Worm (Caenorhabditis elegans) whole organism, young adult: ENCODE results near the gene mob-2.

Source experiments
- B0336.3 ChIP-seq: fragments of 200-800 bp; sonication (Bioruptor generic); IDR thresholded peaks from 2 replicates; pipeline ENCODE4 v1.3.6; 2022; ENCODE audit warnings: missing genetic modification characterization, missing compliant biosample characterization
- D2030.7 ChIP-seq: fragments of 200-800 bp; sonication (Bioruptor generic); IDR thresholded peaks from 2 replicates; pipeline ENCODE4 v1.3.6; 2022; ENCODE audit warnings: missing genetic modification reagents, missing genetic modification characterization, missing compliant biosample characterization
- F37B4.10 ChIP-seq: fragments of 200-800 bp; sonication (Bioruptor generic); IDR thresholded peaks from 2 replicates; pipeline ENCODE4 v1.3.6; 2022; ENCODE audit warnings: missing genetic modification characterization, missing compliant biosample characterization
- F39B2.1 ChIP-seq: fragments of 200-800 bp; sonication (Bioruptor generic); IDR thresholded peaks from 2 replicates; pipeline ENCODE4 v1.3.6; 2022; ENCODE audit warnings: missing genetic modification reagents, missing genetic modification characterization, missing compliant biosample characterization
- F57A8.1 ChIP-seq: fragments of 200-800 bp; sonication (Bioruptor generic); optimal IDR thresholded peaks from 2 replicates; lab custom pipeline; 2018; ENCODE audit warnings: mild to moderate bottlenecking, missing genetic modification characterization, moderate library complexity, missing compliant biosample characterization
- Y56A3A.18 ChIP-seq: fragments of 200-800 bp; sonication (Bioruptor generic); IDR thresholded peaks from 2 replicates; pipeline ENCODE4 v1.3.6; 2022; ENCODE audit warnings: missing genetic modification reagents, missing genetic modification characterization, missing compliant biosample characterization
- akir-1 ChIP-seq: fragments of 200-800 bp; sonication (Bioruptor generic); optimal IDR thresholded peaks from 2 replicates; lab custom pipeline; 2018; ENCODE audit warnings: mild to moderate bottlenecking, missing genetic modification characterization, moderate library complexity, missing compliant biosample characterization
- atf-7 ChIP-seq: sonication (generic microtip); optimal IDR thresholded peaks from 2 replicates; lab custom pipeline; 2017; ENCODE audit warnings: mild to moderate bottlenecking, missing genetic modification characterization, missing compliant biosample characterization
- attf-3 ChIP-seq: fragments of 200-800 bp; sonication (Bioruptor generic); conservative IDR thresholded peaks from 2 replicates; pipeline ENCODE4 v1.3.6; 2022; ENCODE audit warnings: missing genetic modification reagents, missing genetic modification characterization, missing compliant biosample characterization
- bed-1 ChIP-seq: fragments of 200-800 bp; sonication (Bioruptor generic); IDR thresholded peaks from 2 replicates; pipeline ENCODE4 v1.3.6; 2022; ENCODE audit warnings: missing genetic modification reagents, missing genetic modification characterization, missing compliant biosample characterization
- bed-2 ChIP-seq: fragments of 200-800 bp; sonication (Bioruptor generic); IDR thresholded peaks from 2 replicates; pipeline ENCODE4 v1.3.6; 2022; ENCODE audit warnings: missing genetic modification reagents, missing genetic modification characterization, missing compliant biosample characterization
- ccch-3 ChIP-seq: fragments of 200-800 bp; sonication (Bioruptor generic); optimal IDR thresholded peaks from 2 replicates; lab custom pipeline; 2018; ENCODE audit warnings: mild to moderate bottlenecking, missing genetic modification characterization, missing compliant biosample characterization
- cebp-1 ChIP-seq, 2 experiments: fragments of 200-800 bp in 1 of 2; sonication (Bioruptor generic) in 1 of 2; sonication (generic microtip) in 1 of 2; IDR thresholded peaks in 1 of 2; optimal IDR thresholded peaks in 1 of 2; 2 replicates each; pipeline versions ENCODE4 v1.3.6 to Lab custom; 2017 to 2022; ENCODE audit warnings: missing compliant biosample characterization in 2 of 2, missing genetic modification characterization in 2 of 2, mild to moderate bottlenecking in 1 of 2, missing genetic modification reagents in 1 of 2, moderate library complexity in 1 of 2
- ceh-100 ChIP-seq: fragments of 200-800 bp; sonication (Bioruptor generic); IDR thresholded peaks from 2 replicates; pipeline ENCODE4 v1.3.6; 2022; ENCODE audit warnings: missing genetic modification reagents, missing genetic modification characterization, missing compliant biosample characterization
- ceh-40 ChIP-seq: fragments of 200-800 bp; sonication (Bioruptor generic); IDR thresholded peaks from 2 replicates; pipeline ENCODE4 v1.3.6; 2022; ENCODE audit warnings: missing genetic modification characterization, missing compliant biosample characterization
- dpff-1 ChIP-seq: sonication (generic microtip); optimal IDR thresholded peaks from 2 replicates; lab custom pipeline; 2017; ENCODE audit warnings: mild to moderate bottlenecking, missing genetic modification characterization, missing compliant biosample characterization
- egl-44 ChIP-seq: fragments of 200-800 bp; sonication (Bioruptor generic); IDR thresholded peaks from 2 replicates; pipeline ENCODE4 v1.3.6; 2022; ENCODE audit warnings: missing genetic modification reagents, missing genetic modification characterization, missing compliant biosample characterization
- fkh-3 ChIP-seq: sonication (generic microtip); optimal IDR thresholded peaks from 2 replicates; lab custom pipeline; 2016; ENCODE audit warnings: mild to moderate bottlenecking, missing genetic modification characterization, missing compliant biosample characterization
- gei-17 ChIP-seq: fragments of 200-800 bp; sonication (Bioruptor generic); optimal IDR thresholded peaks from 2 replicates; lab custom pipeline; 2018; ENCODE audit warnings: mild to moderate bottlenecking, missing genetic modification characterization, missing compliant biosample characterization
- him-1 ChIP-seq: sonication (generic microtip); optimal IDR thresholded peaks from 2 replicates; lab custom pipeline; 2016; ENCODE audit warnings: missing genotype, missing genetic modification reagents, missing genetic modification characterization, missing compliant biosample characterization
- hlh-26 ChIP-seq: fragments of 200-800 bp; sonication (Bioruptor generic); conservative IDR thresholded peaks from 2 replicates; pipeline ENCODE4 v1.3.6; 2022; ENCODE audit warnings: missing genetic modification reagents, missing genetic modification characterization, missing compliant biosample characterization
- hmg-20 ChIP-seq: fragments of 200-800 bp; sonication (Bioruptor generic); IDR thresholded peaks from 2 replicates; pipeline ENCODE4 v1.3.6; 2022; ENCODE audit warnings: missing genetic modification reagents, missing genetic modification characterization, missing compliant biosample characterization
- lag-1 ChIP-seq: fragments of 200-800 bp; sonication (Bioruptor generic); IDR thresholded peaks from 2 replicates; pipeline ENCODE4 v1.3.6; 2022; ENCODE audit warnings: missing genetic modification reagents, missing genetic modification characterization, missing compliant biosample characterization
- let-526 ChIP-seq: fragments of 200-800 bp; sonication (Bioruptor generic); IDR thresholded peaks from 2 replicates; pipeline ENCODE4 v1.3.6; 2022; ENCODE audit warnings: missing genetic modification reagents, missing genetic modification characterization, missing compliant biosample characterization
- let-607 ChIP-seq, 2 experiments: fragments of 200-800 bp in 1 of 2; sonication (Bioruptor generic) in 1 of 2; sonication (generic microtip) in 1 of 2; optimal IDR thresholded peaks; 2 replicates each; lab custom pipeline; 2016 to 2018; ENCODE audit warnings: mild to moderate bottlenecking in 2 of 2, missing compliant biosample characterization in 2 of 2, missing genetic modification characterization in 2 of 2, moderate library complexity in 2 of 2, missing genotype in 1 of 2
- lin-54 ChIP-seq: fragments of 200-800 bp; sonication (Bioruptor generic); optimal IDR thresholded peaks from 2 replicates; lab custom pipeline; 2018; ENCODE audit warnings: mild to moderate bottlenecking, missing genetic modification characterization, missing compliant biosample characterization
- lsy-27 ChIP-seq: sonication (generic microtip); optimal IDR thresholded peaks from 2 replicates; lab custom pipeline; 2017; ENCODE audit warnings: missing genetic modification characterization, mild to moderate bottlenecking, missing compliant biosample characterization, antibody characterized with exemption, missing genotype, borderline replicate concordance; ENCODE audit not compliant: insufficient read depth
- nfyb-1 ChIP-seq: fragments of 200-800 bp; sonication (Bioruptor generic); IDR thresholded peaks from 2 replicates; pipeline ENCODE4 v1.3.6; 2022; ENCODE audit warnings: missing genetic modification reagents, missing genetic modification characterization, missing compliant biosample characterization
- nhr-120 ChIP-seq: fragments of 200-800 bp; sonication (Bioruptor generic); IDR thresholded peaks from 2 replicates; pipeline ENCODE4 v1.3.6; 2022; ENCODE audit warnings: missing genetic modification characterization, missing compliant biosample characterization
- nhr-80 ChIP-seq: sonication (generic microtip); optimal IDR thresholded peaks from 2 replicates; lab custom pipeline; 2016; ENCODE audit warnings: missing genetic modification characterization, missing compliant biosample characterization
- pbrm-1 ChIP-seq: fragments of 200-800 bp; sonication (Bioruptor generic); IDR thresholded peaks from 2 replicates; pipeline ENCODE4 v1.3.6; 2022; ENCODE audit warnings: missing genetic modification reagents, missing genetic modification characterization, missing compliant biosample characterization
- rec-8 ChIP-seq, 2 experiments: sonication (generic microtip); optimal IDR thresholded peaks; 2 replicates each; lab custom pipeline; 2016; ENCODE audit warnings: mild to moderate bottlenecking in 2 of 2, missing genetic modification characterization in 2 of 2, missing genetic modification reagents in 2 of 2, missing genotype in 2 of 2, missing biosample characterization in 1 of 2, missing compliant biosample characterization in 1 of 2, moderate library complexity in 1 of 2
- snpc-4 ChIP-seq, 5 experiments: fragments of 150-350 bp in 1 of 5; sonication (generic microtip) in 4 of 5; optimal IDR thresholded peaks; 2 replicates each; lab custom pipeline; 2014 to 2018; ENCODE audit warnings: missing genetic modification characterization in 5 of 5, missing biosample characterization in 3 of 5, antibody characterized with exemption in 2 of 5, mild to moderate bottlenecking in 2 of 5, missing compliant biosample characterization in 2 of 5, missing genotype in 2 of 5, moderate library complexity in 2 of 5, missing genetic modification reagents in 1 of 5
- sptf-2 ChIP-seq: fragments of 200-800 bp; sonication (Bioruptor generic); optimal IDR thresholded peaks from 2 replicates; lab custom pipeline; 2018; ENCODE audit warnings: mild to moderate bottlenecking, missing genetic modification characterization, missing compliant biosample characterization
- tbx-9 ChIP-seq: sonication (generic microtip); optimal IDR thresholded peaks from 2 replicates; lab custom pipeline; 2016; ENCODE audit warnings: borderline replicate concordance, missing genetic modification characterization, inconsistent platforms, missing compliant biosample characterization
- unc-62 ChIP-seq: fragments of 150-350 bp; optimal IDR thresholded peaks from 2 replicates; lab custom pipeline; 2014; ENCODE audit warnings: missing biosample characterization, missing genetic modification reagents, missing genetic modification characterization
- ztf-18 ChIP-seq: sonication (generic microtip); optimal IDR thresholded peaks from 2 replicates; lab custom pipeline; 2016; ENCODE audit warnings: missing genotype, mild to moderate bottlenecking, missing genetic modification characterization, missing compliant biosample characterization
- ztf-6 ChIP-seq: fragments of 200-800 bp; sonication (Bioruptor generic); IDR thresholded peaks from 2 replicates; pipeline ENCODE4 v1.3.6; 2022; ENCODE audit warnings: missing genetic modification reagents, missing genetic modification characterization, missing compliant biosample characterization

Gene mob-2

DNA sequence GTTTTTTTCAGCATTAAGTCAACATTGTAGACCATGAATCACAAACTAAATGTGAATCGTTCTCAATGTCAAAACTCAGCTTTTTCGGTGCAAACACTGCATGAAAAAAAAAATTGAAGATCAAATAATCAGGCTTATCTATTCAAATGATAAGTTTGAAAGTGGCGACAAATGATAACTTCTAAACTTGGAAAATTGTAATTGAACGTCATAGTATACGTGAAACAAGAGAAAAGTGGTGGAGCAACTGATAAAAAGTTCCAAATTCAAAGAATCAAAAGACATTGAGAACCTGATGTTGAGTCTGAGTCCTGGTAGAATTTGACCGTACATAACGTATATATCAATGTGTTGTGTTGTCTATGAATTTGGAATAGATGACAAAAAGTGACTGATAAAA is 6.7 kb downstream of the mob-2 start:
- no peak for TF ChIP-seq nhr-120 (GFP tag; lab: Robert Waterston, UW)
- TF ChIP-seq nhr-80: peak; percentile 69

DNA sequence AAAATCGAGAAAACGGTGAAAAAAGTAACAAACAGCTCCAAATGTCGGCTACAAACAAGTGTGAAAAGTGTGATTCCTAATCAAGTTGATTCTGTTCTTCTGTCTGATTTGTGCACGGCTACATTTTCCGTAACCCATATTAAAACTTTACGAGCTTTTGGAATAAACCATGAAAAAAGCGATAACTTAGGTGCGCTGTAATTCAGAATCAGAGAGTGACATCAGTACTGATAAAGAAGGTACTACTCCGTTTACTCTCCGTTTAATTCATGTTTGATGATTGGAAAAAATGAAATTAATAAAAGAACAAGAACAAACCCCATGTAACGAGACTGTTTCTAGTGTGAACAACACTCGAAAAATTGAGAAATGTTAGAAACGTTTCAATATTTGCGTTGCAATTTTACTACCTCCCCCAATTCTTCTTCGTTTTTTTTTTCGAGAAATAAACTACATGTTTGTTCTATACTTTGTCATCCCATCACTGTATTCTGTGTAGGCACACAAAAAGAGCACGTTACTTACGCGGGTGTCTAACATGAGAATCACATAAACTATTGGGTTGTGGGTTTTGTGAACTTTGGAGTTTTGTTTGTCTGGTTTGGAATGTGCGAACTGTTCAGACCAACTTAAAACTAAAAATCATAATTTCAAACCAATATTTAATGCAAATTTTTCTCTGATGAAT is 7.4 kb downstream of the mob-2 start:
- TF ChIP-seq lag-1 (GFP tag; lab: Robert Waterston, UW): no peak
- no peak for TF ChIP-seq fkh-3
- no peak for TF ChIP-seq attf-3 (GFP tag; lab: Robert Waterston, UW)
- TF ChIP-seq snpc-4 (GFP tag; optimal IDR thresholded peaks at IDR 0.05; lab: Kevin White, UChicago): no peak
- no peak for TF ChIP-seq snpc-4 (tag; optimal IDR thresholded peaks at IDR 0.05; lab: Kevin White, UChicago)
- no peak for TF ChIP-seq rec-8 (tag; optimal IDR thresholded peaks at IDR 0.05; lab: Kevin White, UChicago)
- TF ChIP-seq ztf-6 (GFP tag; lab: Robert Waterston, UW): no peak
- TF ChIP-seq lin-54 (GFP tag; lab: Kevin White, UChicago): no peak
- TF ChIP-seq pbrm-1: no peak
- no peak for TF ChIP-seq sptf-2
- no peak for TF ChIP-seq gei-17 (GFP tag; lab: Kevin White, UChicago)
- TF ChIP-seq egl-44 (GFP tag; lab: Robert Waterston, UW): no peak
- TF ChIP-seq tbx-9 (tag; lab: Kevin White, UChicago): no peak
- no peak for TF ChIP-seq lsy-27 (tag; lab: Kevin White, UChicago)
- no peak for TF ChIP-seq F39B2.1 (GFP tag; lab: Robert Waterston, UW)
- no peak for TF ChIP-seq F57A8.1 (GFP tag; lab: Kevin White, UChicago)
- no peak for TF ChIP-seq atf-7 (tag; lab: Kevin White, UChicago)
- no peak for TF ChIP-seq Y56A3A.18 (GFP tag; lab: Robert Waterston, UW)
- TF ChIP-seq him-1: no peak
- TF ChIP-seq dpff-1 (tag; lab: Kevin White, UChicago): no peak
- TF ChIP-seq ztf-18 (tag; lab: Kevin White, UChicago): no peak

DNA sequence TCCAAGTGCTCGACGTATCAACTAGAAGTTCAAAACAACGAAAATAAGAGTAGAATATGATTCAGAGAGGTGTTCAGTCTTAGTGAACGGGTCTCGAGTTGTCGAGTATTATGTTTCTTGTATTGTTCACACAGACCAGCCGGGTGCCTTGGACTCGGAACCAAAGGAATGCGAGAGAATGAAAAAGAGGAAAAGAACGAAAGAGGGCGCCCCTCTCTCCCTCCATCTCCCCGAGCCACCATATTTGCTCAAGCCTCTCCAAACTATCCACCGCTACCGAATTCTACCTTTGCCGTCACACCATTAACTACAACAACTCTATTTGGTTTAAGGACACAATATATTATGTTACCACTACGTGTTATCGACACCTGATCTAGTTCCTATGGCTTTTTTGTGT is 8.1 kb downstream of the mob-2 start:
- TF ChIP-seq ceh-100 (GFP tag; lab: Robert Waterston, UW) (no peak), D2030.7 (GFP tag; lab: Robert Waterston, UW) (no peak), nhr-120 (GFP tag; lab: Robert Waterston, UW) (no peak), let-526 (GFP tag; lab: Robert Waterston, UW) (no peak), F37B4.10 (GFP tag; lab: Robert Waterston, UW) (no peak), hlh-26 (GFP tag; lab: Robert Waterston, UW) (no peak), akir-1 (GFP tag; lab: Kevin White, UChicago) (no peak), hmg-20 (no peak)

DNA sequence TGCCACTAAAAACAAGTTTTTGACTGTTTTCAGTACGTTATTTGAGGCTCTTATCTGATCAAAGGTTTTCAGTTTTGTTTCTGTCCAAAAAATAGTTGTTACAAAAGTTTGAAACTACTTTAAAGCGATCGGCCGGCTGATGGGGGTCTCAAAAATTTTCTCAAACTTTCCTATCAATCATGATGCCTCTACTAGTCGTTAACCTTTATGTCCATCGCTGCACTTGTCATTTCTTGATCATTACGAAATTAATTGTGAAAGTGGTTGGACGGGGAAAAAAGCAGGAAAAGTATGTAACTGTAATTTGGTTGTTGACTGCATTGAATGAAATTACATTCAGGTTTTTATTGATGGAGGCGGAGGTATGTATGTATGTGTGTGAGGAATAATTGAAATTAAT is 10.0 kb downstream of the mob-2 start:
- no peak for TF ChIP-seq nfyb-1 (GFP tag; lab: Robert Waterston, UW)
- no peak for TF ChIP-seq snpc-4 (GFP tag; optimal IDR thresholded peaks at IDR 0.05; lab: Kevin White, UChicago)
- no peak for TF ChIP-seq snpc-4 (tag; optimal IDR thresholded peaks at IDR 0.05; lab: Kevin White, UChicago)
- TF ChIP-seq ceh-40 (GFP tag; lab: Robert Waterston, UW): no peak
- peak; percentile 43 for TF ChIP-seq nhr-80
- TF ChIP-seq bed-1 (GFP tag; lab: Robert Waterston, UW): no peak
- no peak for TF ChIP-seq sptf-2
- peak; percentile 2 for TF ChIP-seq unc-62
- no peak for TF ChIP-seq let-607 (tag; optimal IDR thresholded peaks at IDR 0.05; lab: Kevin White, UChicago)
- TF ChIP-seq B0336.3 (GFP tag; lab: Robert Waterston, UW): no peak
- peak; percentile 73 for TF ChIP-seq cebp-1 (GFP tag; IDR thresholded peaks at IDR 0.05; lab: Robert Waterston, UW)
- TF ChIP-seq cebp-1 (tag; optimal IDR thresholded peaks at IDR 0.05; lab: Kevin White, UChicago): peak; percentile 78
- TF ChIP-seq ccch-3 (GFP tag; lab: Kevin White, UChicago): no peak
- TF ChIP-seq bed-2: no peak
